Worm (Caenorhabditis elegans) whole organism, young adult: ENCODE data around the gene F32H5.4.

Experiments
- B0019.2 ChIP-seq: fragments of 200-800 bp; sonication (Bioruptor generic); conservative IDR thresholded peaks from 2 replicates; pipeline ENCODE4 v1.3.6; 2022; ENCODE audit warnings: missing genetic modification reagents, missing genetic modification characterization, missing compliant biosample characterization
- B0336.3 ChIP-seq: fragments of 200-800 bp; sonication (Bioruptor generic); IDR thresholded peaks from 2 replicates; pipeline ENCODE4 v1.3.6; 2022; ENCODE audit warnings: missing genetic modification characterization, missing compliant biosample characterization
- D2030.7 ChIP-seq: fragments of 200-800 bp; sonication (Bioruptor generic); IDR thresholded peaks from 2 replicates; pipeline ENCODE4 v1.3.6; 2022; ENCODE audit warnings: missing genetic modification reagents, missing genetic modification characterization, missing compliant biosample characterization
- F23B12.7 ChIP-seq: sonication (generic microtip); optimal IDR thresholded peaks from 2 replicates; lab custom pipeline; 2017; ENCODE audit warnings: missing genetic modification characterization, mild to moderate bottlenecking, missing compliant biosample characterization, antibody characterized with exemption, moderate library complexity; ENCODE audit not compliant: insufficient read depth
- F33H1.4 ChIP-seq: fragments of 200-800 bp; sonication (Bioruptor generic); IDR thresholded peaks from 2 replicates; pipeline ENCODE4 v1.3.6; 2022; ENCODE audit warnings: missing genetic modification reagents, missing genetic modification characterization, missing compliant biosample characterization
- F49E8.2 ChIP-seq: sonication (generic microtip); optimal IDR thresholded peaks from 3 replicates; lab custom pipeline; 2017; ENCODE audit warnings: missing genetic modification characterization, mild to moderate bottlenecking, missing compliant biosample characterization, antibody characterized with exemption, moderate library complexity; ENCODE audit not compliant: insufficient read depth
- K12H6.12 ChIP-seq: fragments of 200-800 bp; sonication (Bioruptor generic); optimal IDR thresholded peaks from 2 replicates; lab custom pipeline; 2018; ENCODE audit warnings: mild to moderate bottlenecking, missing genetic modification characterization, missing compliant biosample characterization
- Y53F4B.3 ChIP-seq: fragments of 200-800 bp; sonication (Bioruptor generic); IDR thresholded peaks from 2 replicates; pipeline ENCODE4 v1.3.6; 2022; ENCODE audit warnings: missing genetic modification reagents, missing genetic modification characterization, missing compliant biosample characterization
- aptf-3 ChIP-seq: fragments of 200-800 bp; sonication (Bioruptor generic); IDR thresholded peaks from 2 replicates; pipeline ENCODE4 v1.3.6; 2022; ENCODE audit warnings: missing genetic modification characterization, missing compliant biosample characterization
- athp-1 ChIP-seq: sonication (generic microtip); optimal IDR thresholded peaks from 2 replicates; lab custom pipeline; 2017; ENCODE audit warnings: mild to moderate bottlenecking, missing genetic modification characterization, missing compliant biosample characterization
- attf-3 ChIP-seq: fragments of 200-800 bp; sonication (Bioruptor generic); conservative IDR thresholded peaks from 2 replicates; pipeline ENCODE4 v1.3.6; 2022; ENCODE audit warnings: missing genetic modification reagents, missing genetic modification characterization, missing compliant biosample characterization
- attf-5 ChIP-seq: fragments of 200-800 bp; sonication (Bioruptor generic); optimal IDR thresholded peaks from 2 replicates; lab custom pipeline; 2018; ENCODE audit warnings: mild to moderate bottlenecking, missing genetic modification characterization, missing compliant biosample characterization
- ceh-100 ChIP-seq: fragments of 200-800 bp; sonication (Bioruptor generic); IDR thresholded peaks from 2 replicates; pipeline ENCODE4 v1.3.6; 2022; ENCODE audit warnings: missing genetic modification reagents, missing genetic modification characterization, missing compliant biosample characterization
- ceh-27 ChIP-seq: fragments of 200-800 bp; sonication (Bioruptor generic); optimal IDR thresholded peaks from 2 replicates; lab custom pipeline; 2018; ENCODE audit warnings: mild to moderate bottlenecking, missing genetic modification characterization, moderate library complexity, missing compliant biosample characterization
- dox-1 ChIP-seq: fragments of 200-800 bp; sonication (Bioruptor generic); IDR thresholded peaks from 2 replicates; pipeline ENCODE4 v1.3.6; 2022; ENCODE audit warnings: missing genetic modification reagents, missing genetic modification characterization, missing compliant biosample characterization
- efl-1 ChIP-seq: fragments of 150-350 bp; optimal IDR thresholded peaks from 2 replicates; lab custom pipeline; 2014; ENCODE audit warnings: missing biosample characterization, missing genetic modification reagents, missing genetic modification characterization
- egrh-3 ChIP-seq: fragments of 200-800 bp; sonication (Bioruptor generic); IDR thresholded peaks from 2 replicates; pipeline ENCODE4 v1.3.6; 2022; ENCODE audit warnings: missing genetic modification reagents, missing genetic modification characterization, missing compliant biosample characterization
- ekl-4 ChIP-seq: fragments of 200-800 bp; sonication (Bioruptor generic); IDR thresholded peaks from 2 replicates; pipeline ENCODE4 v1.3.6; 2022; ENCODE audit warnings: missing genetic modification reagents, missing genetic modification characterization, missing compliant biosample characterization
- him-1 ChIP-seq: sonication (generic microtip); optimal IDR thresholded peaks from 2 replicates; lab custom pipeline; 2016; ENCODE audit warnings: missing genotype, missing genetic modification reagents, missing genetic modification characterization, missing compliant biosample characterization
- hrde-1 ChIP-seq: sonication (generic microtip); optimal IDR thresholded peaks from 2 replicates; lab custom pipeline; 2016; ENCODE audit warnings: missing genetic modification characterization, mild to moderate bottlenecking, missing compliant biosample characterization, moderate library complexity, missing genotype, missing genetic modification reagents, borderline replicate concordance
- hsf-1 ChIP-seq: fragments of 200-800 bp; sonication (Bioruptor generic); IDR thresholded peaks from 2 replicates; pipeline ENCODE4 v1.3.6; 2022; ENCODE audit warnings: missing genetic modification reagents, missing genetic modification characterization, missing compliant biosample characterization
- let-526 ChIP-seq: fragments of 200-800 bp; sonication (Bioruptor generic); IDR thresholded peaks from 2 replicates; pipeline ENCODE4 v1.3.6; 2022; ENCODE audit warnings: missing genetic modification reagents, missing genetic modification characterization, missing compliant biosample characterization
- lin-35 ChIP-seq, 3 experiments: fragments of 150-350 bp in 2 of 3; sonication (generic microtip) in 1 of 3; optimal IDR thresholded peaks; 2 replicates each; lab custom pipeline; 2014 to 2018; ENCODE audit warnings: missing biosample characterization in 3 of 3, missing genetic modification characterization in 3 of 3, missing genetic modification reagents in 3 of 3
- lin-54 ChIP-seq: fragments of 200-800 bp; sonication (Bioruptor generic); optimal IDR thresholded peaks from 2 replicates; lab custom pipeline; 2018; ENCODE audit warnings: mild to moderate bottlenecking, missing genetic modification characterization, missing compliant biosample characterization
- lir-1 ChIP-seq: fragments of 200-800 bp; sonication (Bioruptor generic); conservative IDR thresholded peaks from 2 replicates; pipeline ENCODE4 v1.3.6; 2022; ENCODE audit warnings: missing genetic modification reagents, missing genetic modification characterization, missing compliant biosample characterization
- lsl-1 ChIP-seq: fragments of 200-800 bp; sonication (Bioruptor generic); optimal IDR thresholded peaks from 2 replicates; lab custom pipeline; 2018; ENCODE audit warnings: mild to moderate bottlenecking, missing genetic modification characterization, moderate library complexity, missing compliant biosample characterization
- madf-6 ChIP-seq: fragments of 200-800 bp; sonication (Bioruptor generic); IDR thresholded peaks from 2 replicates; pipeline ENCODE4 v1.3.6; 2022; ENCODE audit warnings: missing genetic modification reagents, missing genetic modification characterization, missing compliant biosample characterization
- nfya-1 ChIP-seq: sonication (generic microtip); optimal IDR thresholded peaks from 2 replicates; lab custom pipeline; 2017; ENCODE audit warnings: antibody characterized with exemption, missing compliant biosample characterization, missing genetic modification characterization, borderline replicate concordance; ENCODE audit not compliant: insufficient read depth
- nfyb-1 ChIP-seq: fragments of 200-800 bp; sonication (Bioruptor generic); IDR thresholded peaks from 2 replicates; pipeline ENCODE4 v1.3.6; 2022; ENCODE audit warnings: missing genetic modification reagents, missing genetic modification characterization, missing compliant biosample characterization
- rec-8 ChIP-seq, 2 experiments: sonication (generic microtip); optimal IDR thresholded peaks; 2 replicates each; lab custom pipeline; 2016; ENCODE audit warnings: mild to moderate bottlenecking in 2 of 2, missing genetic modification characterization in 2 of 2, missing genetic modification reagents in 2 of 2, missing genotype in 2 of 2, missing biosample characterization in 1 of 2, missing compliant biosample characterization in 1 of 2, moderate library complexity in 1 of 2
- rpc-1 ChIP-seq, 2 experiments: fragments of 150-350 bp in 1 of 2; sonication (generic microtip) in 1 of 2; optimal IDR thresholded peaks; 2 replicates each; lab custom pipeline; 2014 to 2018; ENCODE audit warnings: missing biosample characterization in 1 of 2, missing genetic modification characterization in 1 of 2, missing genetic modification reagents in 1 of 2, missing genotype in 1 of 2
- sea-2 ChIP-seq: fragments of 200-800 bp; sonication (Bioruptor generic); IDR thresholded peaks from 2 replicates; pipeline ENCODE4 v1.3.6; 2022; ENCODE audit warnings: missing genetic modification characterization, missing compliant biosample characterization
- snpc-1.1 ChIP-seq: sonication (generic microtip); optimal IDR thresholded peaks from 2 replicates; lab custom pipeline; 2017; ENCODE audit warnings: missing genetic modification characterization, mild to moderate bottlenecking, missing compliant biosample characterization, antibody characterized with exemption, moderate library complexity, missing genotype, missing genetic modification reagents; ENCODE audit not compliant: insufficient read depth
- snpc-1.3 ChIP-seq: sonication (generic microtip); optimal IDR thresholded peaks from 2 replicates; lab custom pipeline; 2017; ENCODE audit warnings: missing genetic modification characterization, mild to moderate bottlenecking, missing compliant biosample characterization, antibody characterized with exemption, moderate library complexity, missing genotype, missing genetic modification reagents; ENCODE audit not compliant: insufficient read depth
- snpc-4 ChIP-seq, 5 experiments: fragments of 150-350 bp in 1 of 5; sonication (generic microtip) in 4 of 5; optimal IDR thresholded peaks; 2 replicates each; lab custom pipeline; 2014 to 2018; ENCODE audit warnings: missing genetic modification characterization in 5 of 5, missing biosample characterization in 3 of 5, antibody characterized with exemption in 2 of 5, mild to moderate bottlenecking in 2 of 5, missing compliant biosample characterization in 2 of 5, missing genotype in 2 of 5, moderate library complexity in 2 of 5, missing genetic modification reagents in 1 of 5
- somi-1 ChIP-seq: fragments of 200-800 bp; sonication (Bioruptor generic); optimal IDR thresholded peaks from 2 replicates; lab custom pipeline; 2018; ENCODE audit warnings: mild to moderate bottlenecking, missing genetic modification characterization, missing compliant biosample characterization
- tbp1 ChIP-seq: fragments of 200-800 bp; sonication (Bioruptor generic); optimal IDR thresholded peaks from 2 replicates; lab custom pipeline; 2018; ENCODE audit warnings: mild to moderate bottlenecking, missing genetic modification characterization, missing compliant biosample characterization
- tbx-9 ChIP-seq: sonication (generic microtip); optimal IDR thresholded peaks from 2 replicates; lab custom pipeline; 2016; ENCODE audit warnings: borderline replicate concordance, missing genetic modification characterization, inconsistent platforms, missing compliant biosample characterization
- tlf-1 ChIP-seq: fragments of 200-800 bp; sonication (Bioruptor generic); optimal IDR thresholded peaks from 2 replicates; lab custom pipeline; 2018; ENCODE audit warnings: mild to moderate bottlenecking, missing genetic modification characterization, missing compliant biosample characterization
- xnd-1 ChIP-seq: sonication (generic microtip); optimal IDR thresholded peaks from 2 replicates; lab custom pipeline; 2016; ENCODE audit warnings: missing genotype, missing genetic modification reagents, missing genetic modification characterization, missing compliant biosample characterization
- zim-3 ChIP-seq: sonication (generic microtip); optimal IDR thresholded peaks from 2 replicates; lab custom pipeline; 2017; ENCODE audit warnings: mild to moderate bottlenecking, missing genetic modification characterization, moderate library complexity, missing compliant biosample characterization
- ztf-25 ChIP-seq: fragments of 200-800 bp; sonication (Bioruptor generic); IDR thresholded peaks from 2 replicates; pipeline ENCODE4 v1.3.6; 2022; ENCODE audit warnings: missing genetic modification reagents, missing genetic modification characterization, missing compliant biosample characterization

F32H5.4 gene

DNA sequence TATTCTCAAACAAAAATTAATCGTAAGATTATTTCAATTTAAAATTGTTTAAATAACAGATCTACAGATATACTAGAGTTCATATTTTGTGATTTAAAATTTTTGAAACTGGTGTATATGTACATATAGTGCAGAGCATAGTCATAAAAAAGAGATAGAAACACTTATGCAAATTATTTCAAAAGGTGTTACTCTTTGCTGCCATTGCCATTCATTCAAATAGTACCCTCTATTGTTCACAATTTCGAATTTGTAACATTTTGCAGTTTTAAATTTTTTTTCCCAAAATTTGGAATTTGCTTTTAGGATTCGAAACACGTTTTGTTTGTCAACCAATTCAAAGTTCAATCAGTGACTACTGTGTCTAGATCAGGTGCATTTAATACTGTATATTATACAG is at the start of gene F32H5.4:
F32H5.4 (plus strand) TSS at position 301 of the 400 bp plus-strand sequence.
- TF ChIP-seq lir-1 (GFP tag; lab: Robert Waterston, UW): no peak
- TF ChIP-seq nfyb-1 (GFP tag; lab: Robert Waterston, UW): no peak
- no peak for TF ChIP-seq Y53F4B.3 (GFP tag; lab: Robert Waterston, UW)
- TF ChIP-seq attf-3 (GFP tag; lab: Robert Waterston, UW): no peak
- TF ChIP-seq madf-6 (GFP tag; lab: Robert Waterston, UW): no peak
- no peak for TF ChIP-seq ceh-27 (GFP tag; lab: Kevin White, UChicago)
- no peak for TF ChIP-seq sea-2 (GFP tag; lab: Robert Waterston, UW)
- TF ChIP-seq lsl-1 (GFP tag; lab: Kevin White, UChicago): no peak
- TF ChIP-seq, all 124 proteins: peak for 0

DNA sequence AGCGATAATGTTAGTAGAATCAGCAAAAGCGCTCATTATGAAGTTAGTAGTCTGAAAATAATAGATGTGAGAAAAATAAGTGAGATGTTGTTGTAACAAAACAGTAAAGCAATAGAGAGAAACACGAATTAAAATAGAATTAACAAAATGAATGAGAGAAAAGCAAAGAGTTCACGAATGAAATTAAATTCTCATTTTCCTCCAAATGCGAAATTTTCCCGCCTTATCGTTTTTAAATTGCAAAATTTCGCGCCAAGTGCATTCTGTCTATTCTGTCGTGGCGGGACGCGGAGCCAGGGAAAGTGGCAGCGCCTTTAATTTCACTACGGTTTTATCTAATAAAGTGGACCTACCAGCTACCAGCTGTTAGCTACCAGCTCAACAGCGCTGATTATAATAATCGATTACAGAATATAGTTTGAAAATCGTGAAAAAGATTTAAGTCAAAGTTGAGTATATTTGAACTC is 48.1 kb upstream of the F32H5.4 start, which contains the start of gene nasp-2:
nasp-2 (minus strand) TSS at position 51 of the 467 bp plus-strand sequence.
- TF ChIP-seq tlf-1 (GFP tag; lab: Kevin White, UChicago) (peak; percentile 95), nfyb-1 (GFP tag; lab: Robert Waterston, UW) (peak; percentile 81), nfya-1 (tag; lab: Kevin White, UChicago) (no peak), lsl-1 (GFP tag; lab: Kevin White, UChicago) (peak; percentile 97), snpc-1.1 (tag; lab: Kevin White, UChicago) (peak; percentile 68), him-1 (tag; lab: Kevin White, UChicago) (peak; percentile 50), hsf-1 (GFP tag; lab: Robert Waterston, UW) (peak; percentile 91), hrde-1 (tag; lab: Kevin White, UChicago) (peak; percentile 52), lin-35 (GFP tag; optimal IDR thresholded peaks at IDR 0.05; lab: Kevin White, UChicago) (peak; percentile 27 to 82 (median 73)), madf-6 (GFP tag; lab: Robert Waterston, UW) (peak; percentile 100), lin-54 (GFP tag; lab: Kevin White, UChicago) (peak; percentile 96), rpc-1 (optimal IDR thresholded peaks at IDR 0.05; lab: Kevin White, UChicago) (no peak), rpc-1 (tag; optimal IDR thresholded peaks at IDR 0.05; lab: Kevin White, UChicago) (peak; percentile 14), ztf-25 (GFP tag; lab: Robert Waterston, UW) (peak; percentile 91), xnd-1 (tag; lab: Kevin White, UChicago) (peak; percentile 99), ekl-4 (GFP tag; lab: Robert Waterston, UW) (peak; percentile 92), tbp1 (peak; percentile 73), ceh-100 (peak; percentile 73), dox-1 (peak; percentile 97), somi-1 (no peak), snpc-1.3 (tag; lab: Kevin White, UChicago) (peak; percentile 80), F33H1.4 (GFP tag; lab: Robert Waterston, UW) (peak; percentile 99), athp-1 (tag; lab: Kevin White, UChicago) (peak; percentile 87), D2030.7 (GFP tag; lab: Robert Waterston, UW) (peak; percentile 98), B0019.2 (GFP tag; lab: Robert Waterston, UW) (peak; percentile 95), let-526 (peak; percentile 76; the same call in 1 of the 2 replicates), F23B12.7 (tag; lab: Kevin White, UChicago) (peak; percentile 43), B0336.3 (GFP tag; lab: Robert Waterston, UW) (peak; percentile 92), rec-8 (tag; optimal IDR thresholded peaks at IDR 0.05; lab: Kevin White, UChicago) (no peak), zim-3 (tag; lab: Kevin White, UChicago) (no peak), attf-5 (peak; percentile 20), K12H6.12 (tag; lab: Kevin White, UChicago) (no peak), tbx-9 (no peak), egrh-3 (peak; percentile 53; the same call in 1 of the 2 replicates), snpc-4 (GFP tag; optimal IDR thresholded peaks at IDR 0.05; lab: Kevin White, UChicago) (peak; percentile 52), snpc-4 (tag; optimal IDR thresholded peaks at IDR 0.05; lab: Kevin White, UChicago) (peak in 3 of 4 experiments; percentile 44 to 64 (median 63)), F49E8.2 (tag; lab: Kevin White, UChicago) (peak; percentile 96), aptf-3 (GFP tag; lab: Robert Waterston, UW) (no peak), ceh-27 (GFP tag; lab: Kevin White, UChicago) (peak; percentile 5), efl-1 (GFP tag; lab: Kevin White, UChicago) (peak; percentile 100)
